ENCODE assay signal across 1 fruit fly cellular context in the genomic region with DNA sequence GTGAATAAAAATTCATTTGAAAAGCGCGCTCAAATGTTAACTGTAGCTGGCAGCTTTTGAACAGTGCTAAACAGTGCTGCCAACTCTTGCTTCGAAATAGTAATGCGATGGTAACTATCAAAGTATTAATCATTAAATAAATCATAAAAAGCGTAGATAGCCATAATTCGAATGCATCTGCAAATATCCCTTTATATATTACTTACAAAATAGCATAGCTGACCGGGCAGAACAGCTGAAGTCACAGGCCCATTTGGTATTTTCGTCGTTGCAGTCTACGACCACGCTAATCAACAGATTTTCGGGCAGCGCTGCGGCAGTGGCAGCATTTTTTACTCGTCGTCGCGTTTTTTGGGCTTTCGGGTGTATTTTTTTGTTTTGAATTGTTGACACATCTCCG.
TF ChIP-seq lines count a peak whose summit lies in the region.

A gene (plus strand): TSS at position 290 of the 400 bp plus-strand sequence.

TF ChIP-seq in whole organism, embryonic, 481 proteins besides CTCF, POLR2A, EP300 and RAD21 (continued from another document):
- peak; percentile 36 for TF ChIP-seq nerfin-1 (tag; optimal IDR thresholded peaks at IDR 0.05; lab: Kevin White, UChicago)
- no peak for TF ChIP-seq CG34224 (GFP tag; IDR thresholded peaks at IDR 0.05; lab: Robert Waterston, UW; ENCODE audit: partially characterized antibody)
- peak; percentile 43 for TF ChIP-seq CG15696 (tag; optimal IDR thresholded peaks at IDR 0.05; lab: Kevin White, UChicago)
- TF ChIP-seq Optix (GFP tag; IDR thresholded peaks at IDR 0.05; lab: Robert Waterston, UW) = no peak
- no peak for TF ChIP-seq CG8089 (GFP tag; optimal IDR thresholded peaks at IDR 0.05; lab: Kevin White, UChicago)
- no peak for TF ChIP-seq CG32767 (GFP tag; IDR thresholded peaks at IDR 0.05; lab: Robert Waterston, UW)
- TF ChIP-seq zf30C (GFP tag; optimal IDR thresholded peaks at IDR 0.05; lab: Kevin White, UChicago) = no peak
- TF ChIP-seq ERR (GFP tag; optimal IDR thresholded peaks at IDR 0.05; lab: Kevin White, UChicago) = peak; percentile 29
- TF ChIP-seq CG33557 (GFP tag; optimal IDR thresholded peaks at IDR 0.05; lab: Kevin White, UChicago) = no peak
- TF ChIP-seq ase (GFP tag; IDR thresholded peaks at IDR 0.05; lab: Robert Waterston, UW) = no peak
- TF ChIP-seq CG12942 (GFP tag; optimal IDR thresholded peaks at IDR 0.05; lab: Kevin White, UChicago) = peak; percentile 13
- TF ChIP-seq cas (GFP tag; IDR thresholded peaks at IDR 0.05; lab: Robert Waterston, UW) = no peak
- TF ChIP-seq CG4328 (GFP tag; optimal IDR thresholded peaks at IDR 0.05; lab: Kevin White, UChicago) = peak; percentile 58
- TF ChIP-seq HLH4C (GFP tag; IDR thresholded peaks at IDR 0.05; lab: Robert Waterston, UW; ENCODE audit: partially characterized antibody) = 0 out of 3 replicates have a peak, but pooled peaks have one; percentile 23
- TF ChIP-seq Taf1 (GFP tag; IDR thresholded peaks at IDR 0.05; lab: Robert Waterston, UW) = no peak
- TF ChIP-seq nom (GFP tag; optimal IDR thresholded peaks at IDR 0.05; lab: Kevin White, UChicago) = no peak
- TF ChIP-seq Tbp (GFP tag; optimal IDR thresholded peaks at IDR 0.05; lab: Kevin White, UChicago) = no peak
- no peak for TF ChIP-seq CG10274 (GFP tag; optimal IDR thresholded peaks at IDR 0.05; lab: Kevin White, UChicago)
- TF ChIP-seq CG12236 (GFP tag; optimal IDR thresholded peaks at IDR 0.05; lab: Kevin White, UChicago) = no peak
- no peak for TF ChIP-seq HHEX (GFP tag; optimal IDR thresholded peaks at IDR 0.05; lab: Kevin White, UChicago)
- no peak for TF ChIP-seq Dfd (GFP tag; optimal IDR thresholded peaks at IDR 0.05; lab: Kevin White, UChicago)
- no peak for TF ChIP-seq zen (tag; optimal IDR thresholded peaks at IDR 0.05; lab: Kevin White, UChicago)
- peak; percentile 51 to 57 for TF ChIP-seq dpn (GFP tag; optimal IDR thresholded peaks at IDR 0.05; lab: Kevin White, UChicago)
- no peak for TF ChIP-seq Nf-YA (GFP tag; IDR thresholded peaks at IDR 0.05; lab: Robert Waterston, UW)
- TF ChIP-seq toy (GFP tag; IDR thresholded peaks at IDR 0.05; lab: Robert Waterston, UW) = no peak
- TF ChIP-seq Ssrp (tag; optimal IDR thresholded peaks at IDR 0.05; lab: Kevin White, UChicago) = no peak
- no peak for TF ChIP-seq CG18619 (GFP tag; optimal IDR thresholded peaks at IDR 0.05; lab: Kevin White, UChicago)
- peak; percentile 61 for TF ChIP-seq CG9727 (GFP tag; optimal IDR thresholded peaks at IDR 0.05; lab: Kevin White, UChicago)
- TF ChIP-seq CG4424 (GFP tag; optimal IDR thresholded peaks at IDR 0.05; lab: Kevin White, UChicago) = peak; percentile 26
- peak; percentile 96 for TF ChIP-seq Ets65A (GFP tag; lab: Kevin White, UChicago)
- TF ChIP-seq CG7745 (tag; optimal IDR thresholded peaks at IDR 0.05; lab: Kevin White, UChicago) = no peak
- no peak for TF ChIP-seq CG7357 (GFP tag; IDR thresholded peaks at IDR 0.05; lab: Robert Waterston, UW)
- no peak for TF ChIP-seq CG12104 (GFP tag; optimal IDR thresholded peaks at IDR 0.05; lab: Kevin White, UChicago)
- 0 out of 3 replicates have a peak, but pooled peaks have one; percentile 46 for TF ChIP-seq CG34422 (GFP tag; IDR thresholded peaks at IDR 0.05; lab: Robert Waterston, UW)
- peak; percentile 48 for TF ChIP-seq CG14441 (GFP tag; IDR thresholded peaks at IDR 0.05; lab: Robert Waterston, UW)
- no peak for TF ChIP-seq Gsc (GFP tag; IDR thresholded peaks at IDR 0.05; lab: Robert Waterston, UW)
- no peak for TF ChIP-seq ap (GFP tag; IDR thresholded peaks at IDR 0.05; lab: Robert Waterston, UW)
- TF ChIP-seq wek (GFP tag; optimal IDR thresholded peaks at IDR 0.05; lab: Kevin White, UChicago) = no peak
- no peak for TF ChIP-seq ash1 (GFP tag; optimal IDR thresholded peaks at IDR 0.05; lab: Kevin White, UChicago)
- peak; percentile 16; the same call in 1 of the 2 replicates for TF ChIP-seq al (GFP tag; IDR thresholded peaks at IDR 0.05; lab: Robert Waterston, UW)
- TF ChIP-seq CG17359 (tag; optimal IDR thresholded peaks at IDR 0.05; lab: Kevin White, UChicago) = no peak
- TF ChIP-seq Myb (GFP tag; optimal IDR thresholded peaks at IDR 0.05; lab: Kevin White, UChicago) = peak; percentile 71
- peak; percentile 32 for TF ChIP-seq Bteb2 (GFP tag; optimal IDR thresholded peaks at IDR 0.05; lab: Kevin White, UChicago)
- TF ChIP-seq lilli (GFP tag; optimal IDR thresholded peaks at IDR 0.05; lab: Kevin White, UChicago) = peak; percentile 71
- TF ChIP-seq Dp (GFP tag; optimal IDR thresholded peaks at IDR 0.05; lab: Kevin White, UChicago) = peak; percentile 99
- TF ChIP-seq ham (GFP tag; IDR thresholded peaks at IDR 0.05; lab: Robert Waterston, UW) = no peak
- TF ChIP-seq TFAM (GFP tag; optimal IDR thresholded peaks at IDR 0.05; lab: Kevin White, UChicago) = no peak
